Worm (Caenorhabditis elegans) whole organism, L4 larva: ENCODE measurements around the gene air-1.

Experiments
- F26F4.8 ChIP-seq: fragments of 200-800 bp; sonication (Bioruptor generic); conservative IDR thresholded peaks from 2 replicates; pipeline ENCODE4 v1.3.6; 2022; ENCODE audit warnings: missing genetic modification characterization, missing compliant biosample characterization
- F49E8.2 ChIP-seq: sonication (generic microtip); optimal IDR thresholded peaks from 2 replicates; lab custom pipeline; 2016; ENCODE audit warnings: missing compliant biosample characterization, mild to moderate bottlenecking, missing genetic modification characterization, borderline replicate concordance
- R02D3.7 ChIP-seq: fragments of 150-350 bp; sonication (generic microtip); optimal IDR thresholded peaks from 3 replicates; lab custom pipeline; 2014; ENCODE audit warnings: missing biosample characterization, missing genetic modification characterization
- T20F7.1 ChIP-seq: fragments of 200-800 bp; sonication (Bioruptor generic); optimal IDR thresholded peaks from 2 replicates; lab custom pipeline; 2018; ENCODE audit warnings: mild to moderate bottlenecking, missing genetic modification characterization, missing compliant biosample characterization
- Y105C5A.15 ChIP-seq: fragments of 200-800 bp; sonication (Bioruptor generic); IDR thresholded peaks from 2 replicates; pipeline ENCODE4 v1.3.6; 2022; ENCODE audit warnings: missing genetic modification characterization, missing compliant biosample characterization
- Y75B8A.6 ChIP-seq: fragments of 200-800 bp; sonication (Bioruptor generic); IDR thresholded peaks from 2 replicates; pipeline ENCODE4 v1.3.6; 2022; ENCODE audit warnings: missing genetic modification reagents, missing genetic modification characterization, missing compliant biosample characterization
- ZK337.2 ChIP-seq: fragments of 200-800 bp; sonication (Bioruptor generic); IDR thresholded peaks from 2 replicates; pipeline ENCODE4 v1.3.6; 2022; ENCODE audit warnings: missing genetic modification reagents, missing genetic modification characterization, missing compliant biosample characterization
- ZK546.5 ChIP-seq, 2 experiments: sonication (generic microtip); optimal IDR thresholded peaks; 2 replicates each; lab custom pipeline; 2017; ENCODE audit warnings: missing biosample characterization in 2 of 2, missing genetic modification characterization in 2 of 2
- aha-1 ChIP-seq: fragments of 150-350 bp; peaks from one replicate; lab custom pipeline; 2014; ENCODE audit warnings: missing biosample characterization, missing genetic modification characterization
- ama-1 ChIP-seq: fragments of 150-350 bp; optimal IDR thresholded peaks from 2 replicates; lab custom pipeline; 2014; ENCODE audit warnings: inconsistent platforms, mixed read lengths
- ceh-20 ChIP-seq: fragments of 200-800 bp; sonication (Bioruptor generic); IDR thresholded peaks from 2 replicates; pipeline ENCODE4 v1.3.6; 2022; ENCODE audit warnings: missing genetic modification reagents, missing genetic modification characterization, missing compliant biosample characterization
- ceh-62 ChIP-seq: sonication (generic microtip); optimal IDR thresholded peaks from 2 replicates; lab custom pipeline; 2017; ENCODE audit warnings: missing biosample characterization, missing genetic modification characterization
- ces-1 ChIP-seq: fragments of 150-350 bp; sonication (generic microtip); optimal IDR thresholded peaks from 4 replicates; lab custom pipeline; 2014; ENCODE audit warnings: missing biosample characterization, missing genetic modification reagents, missing genetic modification characterization
- daf-12 ChIP-seq: fragments of 150-350 bp; optimal IDR thresholded peaks from 2 replicates; lab custom pipeline; 2014; ENCODE audit warnings: missing biosample characterization, missing genetic modification reagents, missing genetic modification characterization
- dmd-8 ChIP-seq: fragments of 200-800 bp; sonication (Bioruptor generic); IDR thresholded peaks from 2 replicates; pipeline ENCODE4 v1.3.6; 2022; ENCODE audit warnings: missing genetic modification characterization, missing compliant biosample characterization
- dpl-1 ChIP-seq: fragments of 150-350 bp; optimal IDR thresholded peaks from 2 replicates; lab custom pipeline; 2014; ENCODE audit warnings: missing biosample characterization, missing genetic modification reagents, missing genetic modification characterization
- dve-1 ChIP-seq: sonication (generic microtip); optimal IDR thresholded peaks from 2 replicates; lab custom pipeline; 2017; ENCODE audit warnings: antibody characterized with exemption, mild to moderate bottlenecking, missing genetic modification characterization, missing compliant biosample characterization; ENCODE audit not compliant: insufficient read depth
- egl-27 ChIP-seq: sonication (generic microtip); optimal IDR thresholded peaks from 3 replicates; lab custom pipeline; 2017; ENCODE audit warnings: missing biosample characterization, missing genetic modification reagents, missing genetic modification characterization
- egl-43 ChIP-seq: fragments of 200-800 bp; sonication (Bioruptor generic); IDR thresholded peaks from 2 replicates; pipeline ENCODE4 v1.3.6; 2022; ENCODE audit warnings: missing genetic modification reagents, missing genetic modification characterization, missing compliant biosample characterization
- gei-8 ChIP-seq: fragments of 200-800 bp; sonication (Bioruptor generic); optimal IDR thresholded peaks from 2 replicates; lab custom pipeline; 2018; ENCODE audit warnings: mild to moderate bottlenecking, missing genetic modification characterization, missing compliant biosample characterization
- hlh-11 ChIP-seq: fragments of 200-800 bp; sonication (Bioruptor generic); optimal IDR thresholded peaks from 2 replicates; lab custom pipeline; 2018; ENCODE audit warnings: mild to moderate bottlenecking, missing genetic modification characterization, missing compliant biosample characterization
- hlh-30 ChIP-seq: sonication (generic microtip); optimal IDR thresholded peaks from 2 replicates; lab custom pipeline; 2017; ENCODE audit warnings: antibody characterized with exemption, mild to moderate bottlenecking, missing genetic modification characterization, missing compliant biosample characterization; ENCODE audit not compliant: insufficient read depth
- lim-7 ChIP-seq: fragments of 200-800 bp; sonication (Bioruptor generic); IDR thresholded peaks from 2 replicates; pipeline ENCODE4 v1.3.6; 2022; ENCODE audit warnings: missing genetic modification characterization, missing compliant biosample characterization
- lin-1 ChIP-seq: fragments of 200-800 bp; sonication (Bioruptor generic); IDR thresholded peaks from 2 replicates; pipeline ENCODE4 v1.3.6; 2022; ENCODE audit warnings: missing genetic modification reagents, missing genetic modification characterization, missing compliant biosample characterization
- lin-38 ChIP-seq: fragments of 200-800 bp; sonication (Bioruptor generic); IDR thresholded peaks from 2 replicates; pipeline ENCODE4 v1.3.6; 2022; ENCODE audit warnings: missing genetic modification reagents, missing genetic modification characterization, missing compliant biosample characterization
- lsy-2 ChIP-seq, 2 experiments: fragments of 150-350 bp in 1 of 2; sonication (generic microtip) in 1 of 2; optimal IDR thresholded peaks; 2 replicates each; lab custom pipeline; 2014 to 2017; ENCODE audit warnings: missing biosample characterization in 2 of 2, missing genetic modification characterization in 2 of 2
- mep-1 ChIP-seq: fragments of 150-350 bp; sonication (generic microtip); optimal IDR thresholded peaks from 3 replicates; lab custom pipeline; 2014; ENCODE audit warnings: missing biosample characterization, missing genetic modification characterization
- mes-2 ChIP-seq: sonication (generic microtip); optimal IDR thresholded peaks from 2 replicates; lab custom pipeline; 2016; ENCODE audit warnings: missing genotype, mild to moderate bottlenecking, missing genetic modification characterization, missing compliant biosample characterization; ENCODE audit not compliant: poor library complexity, severe bottlenecking
- mxl-3 ChIP-seq: fragments of 200-800 bp; sonication (Bioruptor generic); optimal IDR thresholded peaks from 2 replicates; lab custom pipeline; 2018; ENCODE audit warnings: mild to moderate bottlenecking, missing genetic modification characterization, missing compliant biosample characterization
- nhr-237 ChIP-seq: sonication (generic microtip); optimal IDR thresholded peaks from 2 replicates; lab custom pipeline; 2017; ENCODE audit warnings: missing biosample characterization, missing genetic modification characterization
- nhr-25 ChIP-seq: sonication (generic microtip); optimal IDR thresholded peaks from 2 replicates; lab custom pipeline; 2017; ENCODE audit warnings: missing genetic modification characterization, mild to moderate bottlenecking, missing compliant biosample characterization, antibody characterized with exemption, moderate library complexity, borderline replicate concordance; ENCODE audit not compliant: insufficient read depth
- nhr-6 ChIP-seq: fragments of 150-350 bp; optimal IDR thresholded peaks from 2 replicates; lab custom pipeline; 2014; ENCODE audit warnings: missing biosample characterization, missing genetic modification characterization
- nhr-76 ChIP-seq: fragments of 150-350 bp; optimal IDR thresholded peaks from 2 replicates; lab custom pipeline; 2014; ENCODE audit warnings: missing biosample characterization, missing genetic modification characterization
- nhr-77 ChIP-seq: fragments of 150-350 bp; optimal IDR thresholded peaks from 2 replicates; lab custom pipeline; 2014; ENCODE audit warnings: missing biosample characterization, missing genetic modification characterization
- php-3 ChIP-seq: fragments of 200-800 bp; sonication (Bioruptor generic); IDR thresholded peaks from 2 replicates; pipeline ENCODE4 v1.3.6; 2022; ENCODE audit warnings: missing genetic modification reagents, missing genetic modification characterization, missing compliant biosample characterization
- pqm-1 ChIP-seq: sonication (generic microtip); optimal IDR thresholded peaks from 2 replicates; lab custom pipeline; 2017; ENCODE audit warnings: missing biosample characterization, missing genetic modification characterization
- rbr-2 ChIP-seq: sonication (generic microtip); optimal IDR thresholded peaks from 2 replicates; lab custom pipeline; 2016; ENCODE audit warnings: missing genotype, missing genetic modification characterization, missing compliant biosample characterization
- saeg-2 ChIP-seq: fragments of 200-800 bp; sonication (Bioruptor generic); IDR thresholded peaks from 2 replicates; pipeline ENCODE4 v1.3.6; 2022; ENCODE audit warnings: missing genetic modification reagents, missing genetic modification characterization, missing compliant biosample characterization
- set-16 ChIP-seq: fragments of 200-800 bp; sonication (Bioruptor generic); IDR thresholded peaks from 2 replicates; pipeline ENCODE4 v1.3.6; 2022; ENCODE audit warnings: missing genetic modification reagents, missing genetic modification characterization, missing compliant biosample characterization
- spr-1 ChIP-seq: sonication (generic microtip); optimal IDR thresholded peaks from 2 replicates; lab custom pipeline; 2016; ENCODE audit warnings: mild to moderate bottlenecking, missing genetic modification characterization, missing compliant biosample characterization
- tag-97 ChIP-seq: fragments of 200-800 bp; sonication (Bioruptor generic); IDR thresholded peaks from 2 replicates; pipeline ENCODE4 v1.3.6; 2022; ENCODE audit warnings: missing genetic modification characterization, missing compliant biosample characterization
- tra-1 ChIP-seq: fragments of 200-800 bp; sonication (Bioruptor generic); IDR thresholded peaks from 2 replicates; pipeline ENCODE4 v1.3.6; 2022; ENCODE audit warnings: missing genetic modification reagents, missing genetic modification characterization, missing compliant biosample characterization
- unc-62 ChIP-seq, 3 experiments: fragments of 150-350 bp in 1 of 3; sonication (generic microtip); optimal IDR thresholded peaks in 2 of 3; peaks in 1 of 3; 1 replicate in 1 of 3; 2 replicates in 2 of 3; lab custom pipeline; 2014 to 2017; ENCODE audit warnings: missing biosample characterization in 3 of 3, missing genetic modification characterization in 3 of 3, missing genetic modification reagents in 3 of 3, missing genotype in 1 of 3
- zag-1 ChIP-seq: fragments of 150-350 bp; optimal IDR thresholded peaks from 2 replicates; lab custom pipeline; 2014; ENCODE audit warnings: missing biosample characterization, missing genetic modification characterization
- zip-2 ChIP-seq: fragments of 150-350 bp; optimal IDR thresholded peaks from 2 replicates; lab custom pipeline; 2014; ENCODE audit warnings: missing biosample characterization, missing genetic modification characterization

air-1 gene

DNA sequence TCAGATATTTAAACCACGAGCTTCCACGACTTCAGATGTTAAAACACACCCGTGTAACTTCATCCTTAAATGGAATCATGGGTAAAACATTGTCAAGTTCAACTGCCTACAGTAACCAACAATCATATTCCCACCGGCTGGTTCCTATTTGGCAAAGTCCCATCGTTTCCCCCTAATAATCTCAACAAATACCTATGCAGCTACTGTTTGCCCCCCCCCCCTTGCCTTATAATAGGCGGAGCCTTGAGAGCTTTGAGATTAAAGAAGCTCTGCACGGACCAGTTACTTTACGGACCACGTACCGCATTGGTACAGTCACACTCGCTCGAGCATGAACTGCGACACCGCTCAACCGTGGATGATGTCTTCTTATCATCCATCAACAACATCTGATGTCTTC is 3.3 kb downstream of the air-1 start, which contains the start of gene pax-1:
Gene pax-1 (plus strand): TSS at position 301 of the 400 bp plus-strand sequence.
- no peak for TF ChIP-seq F26F4.8 (GFP tag; lab: Robert Waterston, UW)
- no peak for TF ChIP-seq tra-1 (GFP tag; lab: Robert Waterston, UW)
- TF ChIP-seq ceh-20: no peak
- TF ChIP-seq hlh-30 (tag; lab: Kevin White, UChicago): no peak

DNA sequence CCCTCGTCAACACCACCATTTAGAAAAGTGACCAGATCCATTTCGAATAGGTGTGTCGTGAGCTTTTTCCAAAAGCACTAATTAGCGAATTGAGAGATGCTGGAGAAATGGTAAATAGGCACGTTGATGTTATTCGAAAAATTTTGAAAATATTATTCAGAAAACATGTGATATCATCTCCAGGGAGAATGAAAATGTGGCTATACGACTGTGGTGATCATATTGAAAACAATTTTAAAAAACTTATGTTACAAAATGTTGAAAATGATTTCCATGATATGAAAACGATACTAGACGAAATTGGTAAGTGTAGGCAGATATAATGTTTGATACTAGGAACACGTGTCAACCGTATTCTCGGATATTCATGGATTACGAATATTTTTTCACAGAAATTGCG is 5.5 kb downstream of the air-1 start, which contains the start of gene K07C11.10:
Gene K07C11.10 (minus strand): TSS at position 101 of the 400 bp plus-strand sequence.
- no peak for TF ChIP-seq php-3 (GFP tag; lab: Robert Waterston, UW)
- no peak for TF ChIP-seq tag-97 (GFP tag; lab: Robert Waterston, UW)
- no peak for TF ChIP-seq tra-1 (GFP tag; lab: Robert Waterston, UW)
- TF ChIP-seq Y75B8A.6 (GFP tag; lab: Robert Waterston, UW): no peak
- peak in 1 of 2 experiments; percentile 47 for TF ChIP-seq unc-62 (GFP tag; optimal IDR thresholded peaks at IDR 0.05 in 1 of 2; lab: Kevin White, UChicago)
- TF ChIP-seq unc-62 (tag; optimal IDR thresholded peaks at IDR 0.05; lab: Kevin White, UChicago): no peak
- TF ChIP-seq, all 104 proteins: peak for 1

DNA sequence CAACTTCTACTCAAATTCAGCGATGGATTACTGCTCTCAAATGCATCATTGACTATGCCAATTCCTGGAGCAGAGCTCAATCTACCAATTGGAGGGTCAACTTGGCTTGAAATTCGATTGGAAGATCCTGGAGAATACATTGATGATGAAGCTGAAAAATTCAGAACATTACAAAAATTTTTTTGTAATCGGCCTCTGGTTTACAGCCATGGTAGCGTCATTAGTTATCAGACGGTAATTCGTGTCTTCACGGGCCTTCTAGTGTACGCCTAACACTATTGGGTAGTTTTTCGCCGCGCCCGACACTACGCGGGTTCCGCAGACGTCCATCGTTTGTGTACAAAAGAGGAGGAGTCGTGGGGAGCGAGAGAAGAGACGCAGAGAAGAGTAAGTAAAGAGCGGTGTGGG is 7.4 kb downstream of the air-1 start:
- TF ChIP-seq Y105C5A.15 (no peak), R02D3.7 (tag; lab: Kevin White, UChicago) (no peak), mxl-3 (GFP tag; lab: Kevin White, UChicago) (peak; percentile 66), nhr-25 (tag; lab: Kevin White, UChicago) (peak; percentile 56), nhr-77 (tag; lab: Kevin White, UChicago) (peak; percentile 54), ZK546.5 (tag; optimal IDR thresholded peaks at IDR 0.05; lab: Kevin White, UChicago) (no peak), dpl-1 (GFP tag; lab: Kevin White, UChicago) (peak; percentile 53), set-16 (no peak), lsy-2 (tag; optimal IDR thresholded peaks at IDR 0.05; lab: Kevin White, UChicago) (peak in 1 of 2 experiments; percentile 77), saeg-2 (GFP tag; lab: Robert Waterston, UW) (0 out of 2 replicates have a peak, but pooled peaks have one; percentile 47), egl-43 (no peak), zip-2 (no peak), aha-1 (no peak), lin-38 (GFP tag; lab: Robert Waterston, UW) (no peak; the same call in 1 of the 2 replicates), ces-1 (peak; percentile 13), rbr-2 (tag; lab: Kevin White, UChicago) (peak; percentile 83), daf-12 (tag; lab: Kevin White, UChicago) (no peak), tra-1 (GFP tag; lab: Robert Waterston, UW) (peak; percentile 83), gei-8 (GFP tag; lab: Kevin White, UChicago) (no peak), ceh-20 (no peak), lin-1 (GFP tag; lab: Robert Waterston, UW) (peak; percentile 49; the same call in 1 of the 2 replicates), F49E8.2 (tag; lab: Kevin White, UChicago) (peak; percentile 97), nhr-76 (no peak), egl-27 (tag; lab: Kevin White, UChicago) (no peak), lim-7 (GFP tag; lab: Robert Waterston, UW) (no peak), nhr-6 (tag; lab: Kevin White, UChicago) (peak; percentile 65), dmd-8 (GFP tag; lab: Robert Waterston, UW) (no peak), mep-1 (tag; lab: Kevin White, UChicago) (peak; percentile 93), pqm-1 (tag; lab: Kevin White, UChicago) (peak; percentile 8), spr-1 (tag; lab: Kevin White, UChicago) (peak; percentile 85), ceh-62 (tag; lab: Kevin White, UChicago) (no peak), dve-1 (tag; lab: Kevin White, UChicago) (peak; percentile 92), ama-1 (lab: Kevin White, UChicago) (peak; percentile 94), ZK337.2 (GFP tag; lab: Robert Waterston, UW) (no peak), php-3 (GFP tag; lab: Robert Waterston, UW) (peak; percentile 73), hlh-11 (peak; percentile 83), mes-2 (tag; lab: Kevin White, UChicago) (peak; percentile 90), T20F7.1 (GFP tag; lab: Kevin White, UChicago) (peak; percentile 82), zag-1 (tag; lab: Kevin White, UChicago) (no peak), nhr-237 (tag; lab: Kevin White, UChicago) (no peak)
